Worm (Caenorhabditis elegans): Measurements from ENCODE around the gene phat-5.

DNA sequence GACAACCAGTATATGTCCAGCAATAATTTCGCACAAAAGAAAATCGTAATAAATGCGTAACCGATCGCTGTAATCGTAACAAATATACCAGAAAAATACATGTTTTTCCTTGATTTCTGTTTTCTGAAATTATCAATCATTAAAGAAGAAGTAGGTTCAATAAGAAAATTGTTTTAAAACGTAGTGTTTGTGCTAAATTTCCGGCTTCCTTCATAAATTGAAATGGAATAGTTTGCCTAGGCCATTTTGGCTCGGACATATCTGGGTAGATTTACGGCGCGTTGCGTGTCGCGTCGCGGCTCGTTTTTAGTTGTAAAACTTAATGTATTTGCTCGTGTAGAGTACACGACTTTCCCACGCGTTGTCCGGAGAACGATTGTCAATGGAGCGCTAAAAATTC lies 39.4 kb downstream of the phat-5 start, which contains the start of gene F38H12.5:
- TF ChIP-seq F16B12.6 (tag; optimal IDR thresholded peaks at IDR 0.05) = no peak
- TF ChIP-seq pqm-1 (tag; optimal IDR thresholded peaks at IDR 0.05) = no peak
- no peak for TF ChIP-seq egl-13 (tag; optimal IDR thresholded peaks at IDR 0.05)
